Fruit fly (Drosophila melanogaster): Measurements from ENCODE around the gene dy.

DNA sequence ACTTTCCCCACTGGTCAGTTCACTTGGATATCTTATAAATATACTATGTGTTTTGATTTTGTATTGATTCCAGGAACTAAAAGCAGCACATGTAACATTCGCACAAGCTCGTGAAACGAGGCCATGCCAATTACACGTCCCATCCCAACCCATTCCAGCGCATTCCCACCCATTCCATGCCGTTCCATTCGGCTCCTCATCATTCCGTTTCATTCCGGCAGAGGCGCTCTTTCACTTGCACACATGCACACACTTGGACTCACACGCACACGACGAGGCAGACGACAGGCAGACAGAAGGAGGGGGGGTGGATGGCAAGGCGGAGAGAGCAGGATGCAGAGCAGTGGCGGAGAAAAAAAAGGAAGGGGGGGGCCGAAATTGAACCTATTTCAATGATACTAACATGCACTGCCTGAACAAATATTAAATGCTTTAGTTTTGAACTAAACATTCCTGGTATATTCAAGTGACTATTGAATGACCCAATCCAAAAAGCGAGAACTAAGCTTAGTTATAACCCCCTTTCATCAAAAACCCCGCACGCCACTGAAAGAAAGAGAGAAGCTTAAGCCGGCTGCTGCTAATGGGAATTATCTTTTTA is 2.5 kb downstream of the dy start:
- no peak for TF ChIP-seq CG11247 (GFP tag; IDR thresholded peaks at IDR 0.05)
- no peak for TF ChIP-seq gcm2 (GFP tag; optimal IDR thresholded peaks at IDR 0.05)
- no peak for TF ChIP-seq Opbp (GFP tag; IDR thresholded peaks at IDR 0.05; ENCODE audit: partially characterized antibody)
- no peak for TF ChIP-seq Dip2 (GFP tag; IDR thresholded peaks at IDR 0.05)
- no peak for TF ChIP-seq klu (GFP tag; IDR thresholded peaks at IDR 0.05)
- no peak for TF ChIP-seq B-H2 (GFP tag; optimal IDR thresholded peaks at IDR 0.05)
- TF ChIP-seq h (optimal IDR thresholded peaks at IDR 0.05) = no peak
